Fruit fly (Drosophila melanogaster) whole organism, embryonic: ENCODE results near the gene CtsF.

Experiments used
- Antp ChIP-seq: fragments of 200-800 bp; sonication (Bioruptor generic); optimal IDR thresholded peaks from 3 replicates; lab custom pipeline; 2016; ENCODE audit warnings: missing biosample characterization, missing genetic modification characterization
- CG11247 ChIP-seq: fragments of 200-800 bp; sonication (Bioruptor generic); IDR thresholded peaks from 2 replicates; pipeline ENCODE4 v1.3.6; 2022; ENCODE audit warnings: missing biosample characterization, missing genetic modification characterization
- CG17328 ChIP-seq: fragments of 200-800 bp; sonication (Bioruptor generic); IDR thresholded peaks from 2 replicates; pipeline ENCODE4 v1.3.6; 2022; ENCODE audit warnings: missing biosample characterization, missing genetic modification characterization
- CG2120 ChIP-seq: fragments of 200-800 bp; sonication (Bioruptor generic); optimal IDR thresholded peaks from 3 replicates; lab custom pipeline; 2016; ENCODE audit warnings: missing biosample characterization, missing genetic modification characterization
- CG30431 ChIP-seq: fragments of 200-800 bp; sonication (Bioruptor generic); optimal IDR thresholded peaks from 2 replicates; lab custom pipeline; 2017; ENCODE audit warnings: missing biosample characterization, missing genetic modification characterization
- CG34224 ChIP-seq: fragments of 200-800 bp; sonication (Bioruptor generic); IDR thresholded peaks from 3 replicates; pipeline ENCODE4 v1.3.6; 2022; ENCODE audit warnings: missing biosample characterization, missing genetic modification characterization; ENCODE audit not compliant: partially characterized antibody
- CG3995 ChIP-seq: fragments of 200-800 bp; sonication (Bioruptor generic); optimal IDR thresholded peaks from 3 replicates; lab custom pipeline; 2016; ENCODE audit warnings: missing biosample characterization, missing genetic modification characterization
- CG6683 ChIP-seq: fragments of 200-800 bp; sonication (Bioruptor generic); optimal IDR thresholded peaks from 2 replicates; lab custom pipeline; 2017; ENCODE audit warnings: missing biosample characterization, mild to moderate bottlenecking, missing genetic modification characterization, missing genetic modification reagents
- CG8478 ChIP-seq: fragments of >200 bp; optimal IDR thresholded peaks from 2 replicates; lab custom pipeline; 2018
- CG9932 ChIP-seq: fragments of 200-800 bp; sonication (Bioruptor generic); IDR thresholded peaks from 2 replicates; pipeline ENCODE4 v1.3.6; 2022; ENCODE audit warnings: missing biosample characterization, missing genetic modification characterization
- CkIIα-i1 ChIP-seq: fragments of 200-800 bp; sonication (Bioruptor generic); IDR thresholded peaks from 2 replicates; pipeline ENCODE4 v1.3.6; 2022; ENCODE audit warnings: missing biosample characterization, missing genetic modification characterization
- Dbx ChIP-seq: fragments of 200-800 bp; sonication (Bioruptor generic); IDR thresholded peaks from 3 replicates; pipeline ENCODE4 v1.3.6; 2022; ENCODE audit warnings: missing biosample characterization, missing genetic modification characterization
- Dll ChIP-seq: fragments of 200-800 bp; sonication (Bioruptor generic); IDR thresholded peaks from 4 replicates; pipeline ENCODE4 v1.3.6; 2022; ENCODE audit warnings: missing biosample characterization, missing genetic modification characterization; ENCODE audit not compliant: partially characterized antibody
- Doc3 ChIP-seq: fragments of 200-800 bp; sonication (Bioruptor generic); IDR thresholded peaks from 3 replicates; pipeline ENCODE4 v1.3.6; 2022; ENCODE audit warnings: missing biosample characterization, missing genetic modification characterization; ENCODE audit not compliant: partially characterized antibody
- Dref ChIP-seq: fragments of 200-800 bp; sonication (Bioruptor generic); IDR thresholded peaks from 2 replicates; pipeline ENCODE4 v1.3.6; 2022; ENCODE audit warnings: missing biosample characterization, missing genetic modification characterization
- ERR ChIP-seq: fragments of 200-800 bp; sonication (Bioruptor generic); optimal IDR thresholded peaks from 2 replicates; lab custom pipeline; 2016; ENCODE audit warnings: missing biosample characterization, missing genetic modification characterization
- Ets65A ChIP-seq: fragments of 200-800 bp; sonication (Bioruptor generic); peaks from one replicate; lab custom pipeline; 2016; ENCODE audit warnings: missing biosample characterization, missing genetic modification characterization
- Gug ChIP-seq: fragments of 200-800 bp; sonication (Bioruptor generic); IDR thresholded peaks from 4 replicates; pipeline ENCODE4 v1.3.6; 2022; ENCODE audit warnings: missing biosample characterization, missing genetic modification characterization
- HLH3B ChIP-seq: fragments of 200-800 bp; sonication (Bioruptor generic); IDR thresholded peaks from 2 replicates; pipeline ENCODE4 v1.3.6; 2022; ENCODE audit warnings: missing biosample characterization, missing genetic modification characterization
- HLH54F ChIP-seq: fragments of 200-800 bp; sonication (Bioruptor generic); optimal IDR thresholded peaks from 3 replicates; lab custom pipeline; 2016; ENCODE audit warnings: missing biosample characterization, missing genetic modification characterization
- HmgZ ChIP-seq: fragments of 200-800 bp; sonication (Bioruptor generic); optimal IDR thresholded peaks from 2 replicates; lab custom pipeline; 2018; ENCODE audit warnings: missing biosample characterization, mild to moderate bottlenecking, missing genetic modification characterization
- Hr78 ChIP-seq, 2 experiments: fragments of 200-800 bp in 1 of 2; fragments of >200 bp in 1 of 2; sonication (Bioruptor generic) in 1 of 2; optimal IDR thresholded peaks; 2 replicates each; lab custom pipeline; 2017 to 2019; ENCODE audit warnings: missing biosample characterization in 2 of 2, missing genetic modification characterization in 2 of 2, mild to moderate bottlenecking in 1 of 2, moderate library complexity in 1 of 2
- Med ChIP-seq: fragments of 200-800 bp; sonication (Bioruptor generic); peaks from one replicate; lab custom pipeline; 2016; ENCODE audit warnings: missing biosample characterization, missing genetic modification characterization, mild to moderate bottlenecking, inconsistent platforms, moderate library complexity
- NfI ChIP-seq: fragments of 200-800 bp; sonication (Bioruptor generic); optimal IDR thresholded peaks from 3 replicates; lab custom pipeline; 2018; ENCODE audit warnings: missing biosample characterization, mild to moderate bottlenecking, missing genetic modification characterization, moderate library complexity
- Ravus ChIP-seq: fragments of 200-800 bp; sonication (Bioruptor generic); IDR thresholded peaks from 2 replicates; pipeline ENCODE4 v1.3.6; 2022; ENCODE audit warnings: missing biosample characterization, missing genetic modification characterization
- Ssrp ChIP-seq: fragments of 200-800 bp; sonication (Bioruptor generic); optimal IDR thresholded peaks from 2 replicates; lab custom pipeline; 2018; ENCODE audit warnings: missing biosample characterization, mild to moderate bottlenecking, missing genetic modification characterization, moderate library complexity
- amos ChIP-seq: fragments of 200-800 bp; sonication (Bioruptor generic); IDR thresholded peaks from 2 replicates; pipeline ENCODE4 v1.3.6; 2022; ENCODE audit warnings: missing biosample characterization, missing genetic modification characterization; ENCODE audit not compliant: partially characterized antibody
- ara ChIP-seq: fragments of 200-800 bp; sonication (Bioruptor generic); IDR thresholded peaks from 2 replicates; pipeline ENCODE4 v1.3.6; 2022; ENCODE audit warnings: missing biosample characterization, missing genetic modification characterization
- ato ChIP-seq: fragments of 200-800 bp; sonication (Bioruptor generic); IDR thresholded peaks from 2 replicates; pipeline ENCODE4 v1.3.6; 2022; ENCODE audit warnings: missing biosample characterization, missing genetic modification characterization; ENCODE audit not compliant: partially characterized antibody
- bbx ChIP-seq: fragments of 200-800 bp; sonication (Bioruptor generic); IDR thresholded peaks from 2 replicates; pipeline ENCODE4 v1.3.6; 2022; ENCODE audit warnings: missing biosample characterization, missing genetic modification characterization; ENCODE audit not compliant: partially characterized antibody
- cg ChIP-seq: fragments of 200-800 bp; sonication (Bioruptor generic); optimal IDR thresholded peaks from 3 replicates; lab custom pipeline; 2019; ENCODE audit warnings: missing biosample characterization, mild to moderate bottlenecking, missing genetic modification characterization, moderate library complexity
- dati ChIP-seq: fragments of 200-800 bp; sonication (Bioruptor generic); IDR thresholded peaks from 2 replicates; pipeline ENCODE4 v1.3.6; 2022; ENCODE audit warnings: missing biosample characterization, missing genetic modification characterization
- dpn ChIP-seq, 2 experiments: fragments of 200-800 bp; sonication (Bioruptor generic); optimal IDR thresholded peaks; 3 replicates each; lab custom pipeline; 2016; ENCODE audit warnings: missing biosample characterization in 2 of 2, missing genetic modification characterization in 2 of 2
- ind ChIP-seq: fragments of 200-800 bp; sonication (Bioruptor generic); optimal IDR thresholded peaks from 3 replicates; lab custom pipeline; 2016; ENCODE audit warnings: missing biosample characterization, missing genetic modification characterization
- inv ChIP-seq: fragments of 200-800 bp; sonication (Bioruptor generic); IDR thresholded peaks from 2 replicates; pipeline ENCODE4 v1.3.6; 2022; ENCODE audit warnings: missing biosample characterization, missing genetic modification characterization; ENCODE audit not compliant: partially characterized antibody
- lmd ChIP-seq: fragments of 200-800 bp; sonication (Bioruptor generic); IDR thresholded peaks from 2 replicates; pipeline ENCODE4 v1.3.6; 2022; ENCODE audit warnings: missing biosample characterization, missing genetic modification characterization
- mirr ChIP-seq: fragments of 200-800 bp; sonication (Bioruptor generic); optimal IDR thresholded peaks from 3 replicates; lab custom pipeline; 2018; ENCODE audit warnings: missing biosample characterization, mild to moderate bottlenecking, missing genetic modification characterization
- prd ChIP-seq, 3 experiments: fragments of >200 bp in 2 of 3; fragments of 200-800 bp in 1 of 3; sonication (Bioruptor generic) in 1 of 3; optimal IDR thresholded peaks in 2 of 3; IDR thresholded peaks in 1 of 3; 2 replicates in 2 of 3; 3 replicates in 1 of 3; pipeline versions ENCODE4 v1.3.6 to Lab custom; 2017 to 2022; ENCODE audit warnings: missing biosample characterization in 1 of 3, missing genetic modification characterization in 1 of 3
- row ChIP-seq: fragments of 200-800 bp; sonication (Bioruptor generic); IDR thresholded peaks from 3 replicates; pipeline ENCODE4 v1.3.6; 2022; ENCODE audit warnings: missing biosample characterization, missing genetic modification characterization
- sc ChIP-seq, 3 experiments: fragments of >200 bp in 2 of 3; fragments of 200-800 bp in 1 of 3; sonication (Bioruptor generic) in 1 of 3; optimal IDR thresholded peaks; 2 replicates in 2 of 3; 3 replicates in 1 of 3; lab custom pipeline; 2017; ENCODE audit warnings: mild to moderate bottlenecking in 1 of 3, missing biosample characterization in 1 of 3, missing genetic modification characterization in 1 of 3, missing genetic modification reagents in 1 of 3
- sima ChIP-seq: fragments of 200-800 bp; sonication (Bioruptor generic); optimal IDR thresholded peaks from 2 replicates; lab custom pipeline; 2016; ENCODE audit warnings: missing biosample characterization, missing genetic modification characterization
- slbo ChIP-seq: fragments of 200-800 bp; sonication (Bioruptor generic); IDR thresholded peaks from 2 replicates; pipeline ENCODE4 v1.3.6; 2022; ENCODE audit warnings: missing biosample characterization, missing genetic modification characterization
- vnd ChIP-seq: fragments of 200-800 bp; sonication (Bioruptor generic); IDR thresholded peaks from 3 replicates; pipeline ENCODE4 v1.3.6; 2022; ENCODE audit warnings: missing biosample characterization, missing genetic modification characterization; ENCODE audit not compliant: partially characterized antibody
- zfh1 ChIP-seq: fragments of 200-800 bp; sonication (Bioruptor generic); IDR thresholded peaks from 3 replicates; pipeline ENCODE4 v1.3.6; 2022; ENCODE audit warnings: missing biosample characterization, missing genetic modification characterization

CtsF gene

DNA sequence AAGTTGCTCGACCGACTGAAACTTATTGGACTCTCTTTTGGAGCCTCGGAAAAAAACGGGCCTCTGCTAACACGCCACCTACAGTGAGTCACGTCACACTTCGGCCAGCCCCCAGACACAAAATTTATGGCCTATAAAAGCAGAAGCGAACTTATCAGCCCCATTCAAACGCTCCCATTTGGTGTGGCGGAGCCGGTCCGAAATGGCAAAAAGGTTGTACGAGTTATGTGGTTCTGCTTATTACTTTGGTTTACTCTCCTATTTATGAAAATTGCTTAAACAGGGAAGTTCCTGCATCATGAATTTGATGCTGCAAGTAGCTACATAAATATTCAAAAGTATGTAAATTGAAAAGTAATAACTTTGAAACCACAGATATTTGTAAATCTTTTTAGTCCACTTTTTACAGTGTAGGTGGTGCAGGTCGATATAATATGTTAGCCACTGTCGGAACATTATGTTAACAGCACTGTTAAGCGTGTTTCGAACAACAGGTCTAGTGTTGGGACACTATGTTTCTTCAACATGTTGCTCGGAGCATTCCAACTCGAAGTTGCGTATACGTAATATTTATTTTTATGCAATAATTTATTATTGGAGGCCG is 31.9 kb upstream of the CtsF start (continued):
- TF ChIP-seq CG3995 (GFP tag; lab: Kevin White, UChicago), result peak; percentile 65
- TF ChIP-seq, all 482 proteins: peak for 405

DNA sequence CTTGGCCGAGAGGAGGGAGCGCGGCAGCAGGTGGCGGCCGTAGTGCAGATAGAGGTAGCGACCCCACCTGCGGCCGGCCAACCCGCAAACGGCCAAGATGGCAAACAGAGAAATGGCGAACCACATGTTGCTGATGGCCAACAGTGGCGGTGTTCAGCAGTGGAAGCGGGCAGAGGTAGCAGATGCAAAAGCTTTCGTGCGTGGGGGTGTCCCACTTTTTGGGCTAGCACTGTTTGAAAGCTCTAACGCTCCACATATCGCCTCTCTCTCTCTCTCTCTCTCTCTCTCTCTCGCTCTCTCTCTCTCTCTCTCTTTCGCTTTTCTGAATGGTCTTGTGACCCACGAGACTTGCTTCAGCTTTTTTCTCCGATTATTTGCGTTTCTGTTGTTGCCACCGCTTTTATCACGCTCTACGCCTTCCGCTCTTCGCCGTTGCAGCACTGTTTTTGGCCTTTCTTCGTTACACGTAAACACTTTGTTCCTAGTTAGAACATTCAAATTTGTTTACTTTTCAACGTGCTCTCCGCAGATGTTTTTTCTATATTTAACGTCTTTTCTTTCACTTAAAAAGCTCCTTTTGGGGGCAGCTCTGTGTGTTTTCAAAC is 31.3 kb upstream of the CtsF start:
- peak; percentile 23 for TF ChIP-seq NfI (GFP tag; lab: Kevin White, UChicago)
- TF ChIP-seq Hr78 (GFP tag; optimal IDR thresholded peaks at IDR 0.05; lab: Kevin White, UChicago), result no peak
- no peak for TF ChIP-seq prd (optimal IDR thresholded peaks at IDR 0.05; lab: Kevin White, UChicago)
- peak; percentile 34; the same call in 1 of the 3 replicates for TF ChIP-seq prd (GFP tag; IDR thresholded peaks at IDR 0.05; lab: Robert Waterston, UW)
- peak; percentile 9 to 25 for TF ChIP-seq dpn (GFP tag; optimal IDR thresholded peaks at IDR 0.05; lab: Kevin White, UChicago)
- TF ChIP-seq CG8478 (lab: Kevin White, UChicago), result peak; percentile 74
- TF ChIP-seq CG30431, result no peak
- TF ChIP-seq CG17328 (GFP tag; lab: Robert Waterston, UW), result 0 out of 2 replicates have a peak, but pooled peaks have one; percentile 31
- TF ChIP-seq CG6683, result no peak
- TF ChIP-seq CkIIα-i1, result no peak
- TF ChIP-seq lmd (GFP tag; lab: Robert Waterston, UW), result peak; percentile 10; the same call in 1 of the 2 replicates
- TF ChIP-seq bbx (GFP tag; lab: Robert Waterston, UW), result peak; percentile 49; the same call in 1 of the 2 replicates
- TF ChIP-seq cg, result no peak
- TF ChIP-seq sc (optimal IDR thresholded peaks at IDR 0.05; lab: Kevin White, UChicago), result no peak
- no peak for TF ChIP-seq sc (GFP tag; optimal IDR thresholded peaks at IDR 0.05; lab: Kevin White, UChicago)
- TF ChIP-seq amos, result peak; percentile 21; the same call in 1 of the 2 replicates
- peak; percentile 46; the same call in 1 of the 3 replicates for TF ChIP-seq Doc3 (GFP tag; lab: Robert Waterston, UW)
- peak; percentile 22 for TF ChIP-seq HLH54F
- TF ChIP-seq Antp (GFP tag; lab: Kevin White, UChicago), result peak; percentile 42
- TF ChIP-seq CG2120 (GFP tag; lab: Kevin White, UChicago), result peak; percentile 47
- TF ChIP-seq Gug, result peak; percentile 29; the same call in 1 of the 4 replicates
- peak; percentile 40; the same call in 1 of the 2 replicates for TF ChIP-seq ara (GFP tag; lab: Robert Waterston, UW)
- TF ChIP-seq Ssrp (tag; lab: Kevin White, UChicago), result no peak
- 0 out of 3 replicates have a peak, but pooled peaks have one; percentile 32 for TF ChIP-seq CG34224 (GFP tag; lab: Robert Waterston, UW)
- peak; percentile 3 for TF ChIP-seq ind (GFP tag; lab: Kevin White, UChicago)
- peak; percentile 24 for TF ChIP-seq ERR (GFP tag; lab: Kevin White, UChicago)
- peak; percentile 19; the same call in 2 of the 3 replicates for TF ChIP-seq row (GFP tag; lab: Robert Waterston, UW)
- peak; percentile 81 for TF ChIP-seq Dbx (GFP tag; lab: Robert Waterston, UW)
- TF ChIP-seq mirr (GFP tag; lab: Kevin White, UChicago), result peak; percentile 23
- TF ChIP-seq ato (GFP tag; lab: Robert Waterston, UW), result 0 out of 2 replicates have a peak, but pooled peaks have one; percentile 30
- TF ChIP-seq zfh1 (GFP tag; lab: Robert Waterston, UW), result peak; percentile 53; the same call in 1 of the 3 replicates
- no peak for TF ChIP-seq vnd (GFP tag; lab: Robert Waterston, UW)
- 0 out of 4 replicates have a peak, but pooled peaks have one; percentile 31 for TF ChIP-seq Dll (GFP tag; lab: Robert Waterston, UW)
- peak; percentile 61 for TF ChIP-seq Ets65A (GFP tag; lab: Kevin White, UChicago)
- TF ChIP-seq sima (GFP tag; lab: Kevin White, UChicago), result no peak
- peak; percentile 66; the same call in 1 of the 2 replicates for TF ChIP-seq CG11247 (GFP tag; lab: Robert Waterston, UW)
- 0 out of 2 replicates have a peak, but pooled peaks have one; percentile 23 for TF ChIP-seq Dref
- peak; percentile 67 for TF ChIP-seq CG9932 (GFP tag; lab: Robert Waterston, UW)
- peak; percentile 59; the same call in 1 of the 2 replicates for TF ChIP-seq Ravus
- TF ChIP-seq slbo (GFP tag; lab: Robert Waterston, UW), result peak; percentile 71
- peak; percentile 27 for TF ChIP-seq HmgZ (tag; lab: Kevin White, UChicago)
- peak; percentile 19; the same call in 1 of the 2 replicates for TF ChIP-seq inv
- peak; percentile 37; the same call in 1 of the 2 replicates for TF ChIP-seq HLH3B (GFP tag; lab: Robert Waterston, UW)
- peak; percentile 85 for TF ChIP-seq Med (GFP tag; lab: Kevin White, UChicago)
- no peak for TF ChIP-seq dati (GFP tag; lab: Robert Waterston, UW)
